Fruit fly (Drosophila melanogaster) whole organism, embryonic: ENCODE measurements around the gene Cyp12a5.

Source experiments
- ATbp ChIP-seq: fragments of 200-800 bp; sonication (Bioruptor generic); optimal IDR thresholded peaks from 2 replicates; lab custom pipeline; 2017; ENCODE audit warnings: missing biosample characterization, mild to moderate bottlenecking, missing genetic modification characterization, missing genetic modification reagents
- Asciz ChIP-seq: fragments of 200-800 bp; sonication (Bioruptor generic); optimal IDR thresholded peaks from 2 replicates; lab custom pipeline; 2017; ENCODE audit warnings: missing biosample characterization, mild to moderate bottlenecking, missing genetic modification characterization, missing genetic modification reagents
- CG10209 ChIP-seq: fragments of 200-800 bp; sonication (Bioruptor generic); optimal IDR thresholded peaks from 3 replicates; lab custom pipeline; 2017; ENCODE audit warnings: missing biosample characterization, mild to moderate bottlenecking, missing genetic modification characterization, missing genetic modification reagents
- CG10431 ChIP-seq: fragments of 200-800 bp; sonication (Bioruptor generic); optimal IDR thresholded peaks from 3 replicates; lab custom pipeline; 2018; ENCODE audit warnings: missing biosample characterization, mild to moderate bottlenecking, missing genetic modification characterization
- CG1233 ChIP-seq: fragments of 200-800 bp; sonication (Bioruptor generic); optimal IDR thresholded peaks from 4 replicates; lab custom pipeline; 2018; ENCODE audit warnings: missing biosample characterization, mild to moderate bottlenecking, missing genetic modification characterization
- CG13624 ChIP-seq: fragments of 200-800 bp; sonication (Bioruptor generic); optimal IDR thresholded peaks from 2 replicates; lab custom pipeline; 2016; ENCODE audit warnings: missing biosample characterization, missing genetic modification characterization
- CG14050 ChIP-seq: fragments of 200-800 bp; sonication (Bioruptor generic); IDR thresholded peaks from 3 replicates; pipeline ENCODE4 v1.3.6; 2022; ENCODE audit warnings: missing biosample characterization, missing genetic modification characterization
- CG15011 ChIP-seq: fragments of 200-800 bp; sonication (Bioruptor generic); optimal IDR thresholded peaks from 3 replicates; lab custom pipeline; 2018; ENCODE audit warnings: missing biosample characterization, mild to moderate bottlenecking, missing genetic modification characterization
- CG16779 ChIP-seq: fragments of 200-800 bp; sonication (Bioruptor generic); IDR thresholded peaks from 2 replicates; pipeline ENCODE4 v1.3.6; 2022; ENCODE audit warnings: missing biosample characterization, missing genetic modification characterization
- CG17612 ChIP-seq: fragments of 200-800 bp; sonication (Bioruptor generic); IDR thresholded peaks from 2 replicates; pipeline ENCODE4 v1.3.6; 2022; ENCODE audit warnings: missing biosample characterization, missing genetic modification characterization
- CG18011 ChIP-seq: fragments of 200-800 bp; sonication (Bioruptor generic); optimal IDR thresholded peaks from 2 replicates; lab custom pipeline; 2017; ENCODE audit warnings: missing biosample characterization, missing genetic modification characterization, mild to moderate bottlenecking, moderate library complexity, missing genotype
- CG2678 ChIP-seq: fragments of 200-800 bp; sonication (Bioruptor generic); optimal IDR thresholded peaks from 3 replicates; lab custom pipeline; 2019; ENCODE audit warnings: missing biosample characterization, mild to moderate bottlenecking, missing genetic modification characterization, moderate library complexity
- CG30431 ChIP-seq: fragments of 200-800 bp; sonication (Bioruptor generic); optimal IDR thresholded peaks from 2 replicates; lab custom pipeline; 2017; ENCODE audit warnings: missing biosample characterization, missing genetic modification characterization
- CG31365 ChIP-seq: fragments of 200-800 bp; sonication (Bioruptor generic); optimal IDR thresholded peaks from 2 replicates; lab custom pipeline; 2018; ENCODE audit warnings: missing biosample characterization, mild to moderate bottlenecking, missing genetic modification characterization
- CG3163 ChIP-seq: fragments of 200-800 bp; sonication (Bioruptor generic); optimal IDR thresholded peaks from 3 replicates; lab custom pipeline; 2016; ENCODE audit warnings: missing biosample characterization, missing genetic modification characterization
- CG34422 ChIP-seq: fragments of 200-800 bp; sonication (Bioruptor generic); IDR thresholded peaks from 3 replicates; pipeline ENCODE4 v1.3.6; 2022; ENCODE audit warnings: missing biosample characterization, missing genetic modification characterization
- CG3995 ChIP-seq: fragments of 200-800 bp; sonication (Bioruptor generic); optimal IDR thresholded peaks from 3 replicates; lab custom pipeline; 2016; ENCODE audit warnings: missing biosample characterization, missing genetic modification characterization
- CG4730 ChIP-seq: fragments of 200-800 bp; sonication (Bioruptor generic); IDR thresholded peaks from 2 replicates; pipeline ENCODE4 v1.3.6; 2022; ENCODE audit warnings: missing biosample characterization, missing genetic modification characterization
- CG8924 ChIP-seq: fragments of 200-800 bp; optimal IDR thresholded peaks from 3 replicates; lab custom pipeline; 2019; ENCODE audit warnings: missing biosample characterization, mild to moderate bottlenecking, missing genetic modification characterization, moderate library complexity
- CG9727 ChIP-seq: fragments of 200-800 bp; sonication (Bioruptor generic); optimal IDR thresholded peaks from 3 replicates; lab custom pipeline; 2017; ENCODE audit warnings: missing biosample characterization, mild to moderate bottlenecking, missing genetic modification characterization
- D ChIP-seq, 2 experiments: fragments of 200-800 bp in 1 of 2; fragments of >200 bp in 1 of 2; sonication (Bioruptor generic) in 1 of 2; optimal IDR thresholded peaks; 2 replicates in 1 of 2; 3 replicates in 1 of 2; lab custom pipeline; 2017; ENCODE audit warnings: mild to moderate bottlenecking in 1 of 2, missing biosample characterization in 1 of 2, missing genetic modification characterization in 1 of 2, missing genetic modification reagents in 1 of 2
- Doc3 ChIP-seq: fragments of 200-800 bp; sonication (Bioruptor generic); IDR thresholded peaks from 3 replicates; pipeline ENCODE4 v1.3.6; 2022; ENCODE audit warnings: missing biosample characterization, missing genetic modification characterization; ENCODE audit not compliant: partially characterized antibody
- HHEX ChIP-seq: fragments of 200-800 bp; sonication (Bioruptor generic); optimal IDR thresholded peaks from 3 replicates; lab custom pipeline; 2017; ENCODE audit warnings: missing biosample characterization, mild to moderate bottlenecking, missing genetic modification characterization, missing genetic modification reagents
- Hr78 ChIP-seq, 2 experiments: fragments of 200-800 bp in 1 of 2; fragments of >200 bp in 1 of 2; sonication (Bioruptor generic) in 1 of 2; optimal IDR thresholded peaks; 2 replicates each; lab custom pipeline; 2017 to 2019; ENCODE audit warnings: missing biosample characterization in 2 of 2, missing genetic modification characterization in 2 of 2, mild to moderate bottlenecking in 1 of 2, moderate library complexity in 1 of 2
- Lhr ChIP-seq: fragments of 200-800 bp; sonication (Bioruptor generic); optimal IDR thresholded peaks from 3 replicates; lab custom pipeline; 2017; ENCODE audit warnings: mild to moderate bottlenecking, missing biosample characterization, missing genetic modification reagents, missing genetic modification characterization
- NC2α ChIP-seq: fragments of 200-800 bp; sonication (Bioruptor generic); optimal IDR thresholded peaks from 2 replicates; lab custom pipeline; 2016; ENCODE audit warnings: missing biosample characterization, missing genetic modification characterization
- Ptx1 ChIP-seq: fragments of 200-800 bp; sonication (Bioruptor generic); IDR thresholded peaks from 2 replicates; pipeline ENCODE4 v1.3.6; 2022; ENCODE audit warnings: missing biosample characterization, missing genetic modification characterization
- ab ChIP-seq: fragments of 200-800 bp; sonication (Bioruptor generic); optimal IDR thresholded peaks from 2 replicates; lab custom pipeline; 2016; ENCODE audit warnings: missing biosample characterization, missing genetic modification characterization
- bab2 ChIP-seq: fragments of 200-800 bp; sonication (Bioruptor generic); optimal IDR thresholded peaks from 2 replicates; lab custom pipeline; 2016; ENCODE audit warnings: missing biosample characterization, missing genetic modification characterization
- corto ChIP-seq: fragments of 200-800 bp; sonication (Bioruptor generic); optimal IDR thresholded peaks from 2 replicates; lab custom pipeline; 2016; ENCODE audit warnings: missing biosample characterization, mild to moderate bottlenecking, missing genetic modification characterization, moderate library complexity
- esg ChIP-seq: fragments of 200-800 bp; sonication (Bioruptor generic); conservative IDR thresholded peaks from 2 replicates; pipeline ENCODE4 v1.3.6; 2022; ENCODE audit warnings: missing biosample characterization, missing genetic modification characterization
- ewg ChIP-seq: fragments of 200-800 bp; sonication (Bioruptor generic); optimal IDR thresholded peaks from 3 replicates; lab custom pipeline; 2017; ENCODE audit warnings: mild to moderate bottlenecking, missing biosample characterization, missing genetic modification reagents, missing genetic modification characterization
- exex ChIP-seq: fragments of 200-800 bp; sonication (Bioruptor generic); optimal IDR thresholded peaks from 4 replicates; lab custom pipeline; 2018; ENCODE audit warnings: missing biosample characterization, mild to moderate bottlenecking, missing genetic modification characterization, moderate library complexity
- gt ChIP-seq: fragments of 200-800 bp; sonication (Bioruptor generic); IDR thresholded peaks from 2 replicates; pipeline ENCODE4 v1.3.6; 2022; ENCODE audit warnings: missing biosample characterization, missing genetic modification characterization
- hbn ChIP-seq: fragments of 200-800 bp; sonication (Bioruptor generic); IDR thresholded peaks from 2 replicates; pipeline ENCODE4 v1.3.6; 2022; ENCODE audit warnings: missing biosample characterization, missing genetic modification characterization; ENCODE audit not compliant: partially characterized antibody
- kni ChIP-seq: fragments of 200-800 bp; sonication (Bioruptor generic); optimal IDR thresholded peaks from 3 replicates; lab custom pipeline; 2017; ENCODE audit warnings: mild to moderate bottlenecking, missing biosample characterization, missing genetic modification reagents, missing genetic modification characterization
- lov ChIP-seq, 2 experiments: fragments of 200-800 bp in 1 of 2; fragments of >200 bp in 1 of 2; sonication (Bioruptor generic) in 1 of 2; IDR thresholded peaks in 1 of 2; optimal IDR thresholded peaks in 1 of 2; 2 replicates in 1 of 2; 3 replicates in 1 of 2; pipeline versions ENCODE4 v1.3.6 to Lab custom; 2017 to 2022; ENCODE audit warnings: missing biosample characterization in 1 of 2, missing genetic modification characterization in 1 of 2
- nau ChIP-seq: fragments of 200-800 bp; sonication (Bioruptor generic); optimal IDR thresholded peaks from 3 replicates; lab custom pipeline; 2017; ENCODE audit warnings: missing biosample characterization, mild to moderate bottlenecking, missing genetic modification characterization, missing genetic modification reagents
- odd ChIP-seq: fragments of 200-800 bp; sonication (Bioruptor generic); optimal IDR thresholded peaks from 2 replicates; lab custom pipeline; 2017; ENCODE audit warnings: missing biosample characterization, mild to moderate bottlenecking, missing genetic modification characterization
- pan ChIP-seq, 4 experiments: fragments of >200 bp in 3 of 4; fragments of 200-800 bp in 1 of 4; sonication (Bioruptor generic) in 1 of 4; optimal IDR thresholded peaks in 3 of 4; IDR thresholded peaks in 1 of 4; 2 replicates each; pipeline versions ENCODE4 v1.3.6 to Lab custom; 2017 to 2022; ENCODE audit warnings: missing biosample characterization in 2 of 4, missing genetic modification characterization in 2 of 4, mixed read lengths in 1 of 4
- psq ChIP-seq: fragments of 200-800 bp; sonication (Bioruptor generic); optimal IDR thresholded peaks from 2 replicates; lab custom pipeline; 2017; ENCODE audit warnings: missing biosample characterization, missing genetic modification characterization
- run ChIP-seq: fragments of 200-800 bp; sonication (Bioruptor generic); optimal IDR thresholded peaks from 3 replicates; lab custom pipeline; 2018; ENCODE audit warnings: missing biosample characterization, mild to moderate bottlenecking, missing genetic modification characterization
- slbo ChIP-seq: fragments of 200-800 bp; sonication (Bioruptor generic); IDR thresholded peaks from 2 replicates; pipeline ENCODE4 v1.3.6; 2022; ENCODE audit warnings: missing biosample characterization, missing genetic modification characterization
- slp2 ChIP-seq: fragments of 200-800 bp; sonication (Bioruptor generic); optimal IDR thresholded peaks from 2 replicates; lab custom pipeline; 2016; ENCODE audit warnings: missing biosample characterization, missing genetic modification characterization
- sug ChIP-seq: fragments of 200-800 bp; optimal IDR thresholded peaks from 2 replicates; lab custom pipeline; 2019; ENCODE audit warnings: missing biosample characterization, mild to moderate bottlenecking, missing genetic modification characterization, moderate library complexity
- twi ChIP-seq: fragments of 200-800 bp; optimal IDR thresholded peaks from 2 replicates; lab custom pipeline; 2019; ENCODE audit warnings: missing biosample characterization, mild to moderate bottlenecking, missing genetic modification characterization, moderate library complexity
- unpg ChIP-seq: fragments of 200-800 bp; sonication (Bioruptor generic); optimal IDR thresholded peaks from 3 replicates; lab custom pipeline; 2018; ENCODE audit warnings: missing biosample characterization, mild to moderate bottlenecking, missing genetic modification characterization, moderate library complexity
- vvl ChIP-seq: fragments of 200-800 bp; sonication (Bioruptor generic); IDR thresholded peaks from 2 replicates; pipeline ENCODE4 v1.3.6; 2022; ENCODE audit warnings: missing biosample characterization, missing genetic modification characterization
- yki ChIP-seq: fragments of >200 bp; optimal IDR thresholded peaks from 3 replicates; lab custom pipeline; 2018

Gene Cyp12a5

DNA sequence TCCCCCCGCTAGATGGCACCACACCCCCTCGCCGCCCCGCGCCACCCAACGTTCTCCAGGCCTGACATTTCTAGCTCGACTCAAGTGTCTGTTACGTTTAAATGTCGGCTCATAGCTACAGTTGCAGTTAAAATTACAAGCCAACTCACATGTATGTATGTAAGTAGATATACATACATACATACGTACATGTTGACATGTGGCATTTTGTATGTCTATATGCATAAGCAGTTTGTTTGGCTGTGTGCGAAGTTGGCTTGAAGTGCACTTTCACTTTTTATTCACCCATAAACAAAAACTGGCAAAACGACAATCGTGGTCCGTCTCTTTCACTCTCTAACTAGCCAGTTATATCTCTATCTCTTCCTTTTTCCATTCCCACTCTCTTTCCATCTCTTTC lies 50.4 kb downstream of the Cyp12a5 start (continued):
- TF ChIP-seq CG10209 (GFP tag; lab: Kevin White, UChicago): peak; percentile 5
- 0 out of 2 replicates have a peak, but pooled peaks have one; percentile 13 for TF ChIP-seq Ptx1 (GFP tag; lab: Robert Waterston, UW)
- TF ChIP-seq Hr78 (GFP tag; optimal IDR thresholded peaks at IDR 0.05; lab: Kevin White, UChicago): no peak
- TF ChIP-seq CG2678 (tag; lab: Kevin White, UChicago): peak; percentile 55
- TF ChIP-seq vvl: peak; percentile 25; the same call in 1 of the 2 replicates
- no peak for TF ChIP-seq exex (tag; lab: Kevin White, UChicago)
- TF ChIP-seq gt (GFP tag; lab: Robert Waterston, UW): no peak
- no peak for TF ChIP-seq CG10431 (GFP tag; lab: Kevin White, UChicago)
- no peak for TF ChIP-seq slbo (GFP tag; lab: Robert Waterston, UW)
- TF ChIP-seq CG3163: no peak
- no peak for TF ChIP-seq CG1233 (GFP tag; lab: Kevin White, UChicago)
- peak; percentile 94 for TF ChIP-seq ATbp (GFP tag; lab: Kevin White, UChicago)
- TF ChIP-seq NC2α (GFP tag; lab: Kevin White, UChicago): no peak
- no peak for TF ChIP-seq esg (GFP tag; lab: Robert Waterston, UW)
- no peak for TF ChIP-seq twi
- TF ChIP-seq corto (GFP tag; lab: Kevin White, UChicago): no peak
- no peak for TF ChIP-seq odd (GFP tag; lab: Kevin White, UChicago)
- no peak for TF ChIP-seq CG18011
- TF ChIP-seq CG34422 (GFP tag; lab: Robert Waterston, UW): no peak
- no peak for TF ChIP-seq CG3995 (GFP tag; lab: Kevin White, UChicago)
- TF ChIP-seq psq (GFP tag; lab: Kevin White, UChicago): no peak
- no peak for TF ChIP-seq CG8924
- no peak for TF ChIP-seq CG13624 (GFP tag; lab: Kevin White, UChicago)
- no peak for TF ChIP-seq yki (lab: Kevin White, UChicago)
- no peak for TF ChIP-seq sug (tag; lab: Kevin White, UChicago)
- no peak for TF ChIP-seq hbn (GFP tag; lab: Robert Waterston, UW)
- no peak for TF ChIP-seq bab2 (GFP tag; lab: Kevin White, UChicago)
- no peak for TF ChIP-seq CG4730 (GFP tag; lab: Robert Waterston, UW)
- TF ChIP-seq CG17612 (GFP tag; lab: Robert Waterston, UW): no peak
- TF ChIP-seq ewg (GFP tag; lab: Kevin White, UChicago): peak; percentile 42
- TF ChIP-seq nau (GFP tag; lab: Kevin White, UChicago): peak; percentile 28
- TF ChIP-seq D (optimal IDR thresholded peaks at IDR 0.05; lab: Kevin White, UChicago): no peak
- TF ChIP-seq D (GFP tag; optimal IDR thresholded peaks at IDR 0.05; lab: Kevin White, UChicago): peak; percentile 56
- no peak for TF ChIP-seq pan (optimal IDR thresholded peaks at IDR 0.05; lab: Kevin White, UChicago)
- TF ChIP-seq pan (GFP tag; optimal IDR thresholded peaks at IDR 0.05 in 1 of 2, IDR thresholded peaks at IDR 0.05 in 1 of 2): no peak
- peak; percentile 46 for TF ChIP-seq HHEX
- no peak for TF ChIP-seq CG16779 (GFP tag; lab: Robert Waterston, UW)
- TF ChIP-seq ab (GFP tag; lab: Kevin White, UChicago): no peak
- no peak for TF ChIP-seq CG14050 (GFP tag; lab: Robert Waterston, UW)
- peak; percentile 8 for TF ChIP-seq unpg
- no peak for TF ChIP-seq slp2
- TF ChIP-seq CG30431: no peak
- no peak for TF ChIP-seq CG15011
- TF ChIP-seq Doc3 (GFP tag; lab: Robert Waterston, UW): no peak
- no peak for TF ChIP-seq run
- TF ChIP-seq lov (optimal IDR thresholded peaks at IDR 0.05; lab: Kevin White, UChicago): no peak
- TF ChIP-seq lov (GFP tag; IDR thresholded peaks at IDR 0.05; lab: Robert Waterston, UW): no peak
- TF ChIP-seq Lhr (GFP tag; lab: Kevin White, UChicago): peak; percentile 36
- TF ChIP-seq CG31365 (tag; lab: Kevin White, UChicago): no peak
- TF ChIP-seq kni (GFP tag; lab: Kevin White, UChicago): peak; percentile 86
- peak; percentile 70 for TF ChIP-seq Asciz (GFP tag; lab: Kevin White, UChicago)
- no peak for TF ChIP-seq CG9727 (GFP tag; lab: Kevin White, UChicago)
